Worm (Caenorhabditis elegans): Measurements from ENCODE around the gene Y39F10C.3.

The Y39F10C.3 gene

DNA sequence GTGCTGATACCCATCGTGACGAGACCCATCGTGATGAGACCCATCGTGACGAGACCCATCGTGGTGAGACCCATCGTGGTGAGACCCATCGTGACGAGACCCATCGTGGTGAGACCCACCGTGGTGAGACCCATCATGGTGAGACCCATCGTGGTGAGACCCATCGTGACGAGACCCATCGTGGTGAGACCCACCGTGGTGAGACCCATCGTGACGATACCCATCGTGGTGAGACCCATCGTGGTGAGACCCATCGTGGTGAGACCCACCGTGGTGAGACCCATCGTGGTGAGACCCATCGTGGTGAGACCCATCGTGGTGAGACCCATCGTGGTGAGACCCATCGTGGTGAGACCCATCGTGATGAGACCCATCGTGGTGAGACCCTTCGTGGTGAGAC is 24.2 kb downstream of the Y39F10C.3 start:
- TF ChIP-seq D1046.2 (GFP tag; IDR thresholded peaks at IDR 0.05) (0 out of 2 replicates have a peak, but pooled peaks have one; percentile 12), ceh-44 (GFP tag; IDR thresholded peaks at IDR 0.05) (0 out of 2 replicates have a peak, but pooled peaks have one; percentile 13), dmd-8 (GFP tag; IDR thresholded peaks at IDR 0.05) (peak; percentile 44; the same call in 1 of the 2 replicates), saeg-2 (GFP tag; IDR thresholded peaks at IDR 0.05) (0 out of 2 replicates have a peak, but pooled peaks have one; percentile 33), lim-7 (GFP tag; IDR thresholded peaks at IDR 0.05) (peak; percentile 42; the same call in 1 of the 2 replicates), egl-43 (GFP tag; IDR thresholded peaks at IDR 0.05) (peak; percentile 59; the same call in 1 of the 2 replicates), set-16 (GFP tag; IDR thresholded peaks at IDR 0.05) (peak; percentile 73)

DNA sequence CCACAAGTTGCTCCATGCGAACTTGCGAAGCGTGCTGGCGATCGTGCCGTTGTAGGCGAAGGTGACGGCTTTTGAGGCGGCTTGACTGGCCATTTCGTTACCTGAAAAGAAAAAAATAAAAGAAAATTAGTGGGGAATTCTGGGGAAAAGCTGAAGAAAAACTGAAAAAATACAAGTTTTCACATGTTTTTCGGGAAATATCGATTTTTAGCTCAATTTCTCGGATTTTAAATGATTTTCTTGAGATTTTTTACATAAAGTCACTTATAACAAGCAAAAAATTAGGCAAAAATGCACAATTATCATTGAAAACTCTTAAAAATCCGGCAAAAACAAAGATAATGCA is 26.8 kb downstream of the Y39F10C.3 start, which contains the start of gene T02H6.11:
Gene T02H6.11, minus strand, starts transcription at position 101 of the 346 bp plus-strand sequence.
- TF ChIP-seq nhr-41 (GFP tag; IDR thresholded peaks at IDR 0.05) (no peak), mep-1 (tag; optimal IDR thresholded peaks at IDR 0.05) (no peak), dmd-6 (GFP tag; IDR thresholded peaks at IDR 0.05) (no peak), nhr-42 (GFP tag; IDR thresholded peaks at IDR 0.05) (no peak), nhr-111 (GFP tag; optimal IDR thresholded peaks at IDR 0.05) (no peak), mdt-29 (GFP tag; IDR thresholded peaks at IDR 0.05) (no peak), lin-13 (GFP tag; optimal IDR thresholded peaks at IDR 0.05) (no peak), daf-16 (GFP tag; optimal IDR thresholded peaks at IDR 0.05) (no peak), daf-16 (tag; optimal IDR thresholded peaks at IDR 0.05) (no peak), mdl-1 (tag; optimal IDR thresholded peaks at IDR 0.05) (no peak), egl-43 (GFP tag; IDR thresholded peaks at IDR 0.05) (no peak), arid-1 (GFP tag; conservative IDR thresholded peaks at IDR 0.05) (no peak), zfp-3 (GFP tag; conservative IDR thresholded peaks at IDR 0.05) (no peak), F10B5.3 (tag; optimal IDR thresholded peaks at IDR 0.05) (no peak), fos-1 (tag; optimal IDR thresholded peaks at IDR 0.05) (no peak)

DNA sequence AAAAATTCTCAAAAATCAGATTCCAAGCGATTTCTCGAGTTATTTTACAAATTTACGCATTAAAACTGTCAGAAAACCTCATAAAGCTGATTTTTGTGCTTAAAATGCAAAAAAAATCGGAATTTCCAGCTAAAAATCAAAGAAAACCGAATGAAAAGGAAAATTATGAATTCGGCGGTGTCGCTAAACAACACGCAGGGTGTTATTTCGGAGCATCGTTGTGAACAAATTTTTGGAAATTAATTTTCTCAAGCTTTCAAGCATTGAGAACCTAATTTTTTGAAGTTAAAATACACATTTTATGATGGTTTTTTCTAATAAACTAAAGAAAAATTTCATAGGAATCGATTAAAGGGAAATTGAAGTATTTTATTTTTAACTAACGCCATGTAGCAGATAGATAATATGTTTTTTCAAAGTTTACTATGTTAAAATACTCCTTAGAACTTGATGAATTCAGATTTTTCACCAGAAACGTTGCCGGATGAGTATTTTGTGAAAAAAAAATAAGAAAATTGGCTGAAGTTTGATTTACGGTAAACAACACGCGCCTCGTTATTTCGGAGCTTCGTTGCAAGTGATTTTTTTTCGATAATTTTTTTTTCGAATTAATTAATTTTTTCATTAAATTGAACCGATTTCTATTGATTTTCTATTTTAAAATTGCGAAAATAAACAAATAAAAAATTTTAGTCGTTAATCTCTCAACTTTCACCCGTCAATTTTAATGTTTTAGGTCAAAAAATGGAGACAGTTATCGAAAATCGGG is 27.3 kb downstream of the Y39F10C.3 start, which contains the start of gene thoc-1:
Gene thoc-1, plus strand, starts transcription at position 737 of the 769 bp plus-strand sequence.
- TF ChIP-seq Y48G9A.11 (GFP tag; IDR thresholded peaks at IDR 0.05), result 0 out of 2 replicates have a peak, but pooled peaks have one; percentile 19
- TF ChIP-seq daf-16 (GFP tag; optimal IDR thresholded peaks at IDR 0.05), result no peak
- peak; percentile 3 for TF ChIP-seq daf-16 (tag; optimal IDR thresholded peaks at IDR 0.05)
- TF ChIP-seq ceh-82 (tag; optimal IDR thresholded peaks at IDR 0.05), result no peak
- TF ChIP-seq aly-2 (tag; optimal IDR thresholded peaks at IDR 0.05), result no peak
- no peak for TF ChIP-seq lin-29 (GFP tag; IDR thresholded peaks at IDR 0.05)
- TF ChIP-seq T20F7.1 (GFP tag; optimal IDR thresholded peaks at IDR 0.05), result peak; percentile 93

- TF ChIP-seq daf-12 (tag; optimal IDR thresholded peaks at IDR 0.05) (no peak), F37D6.2 (tag; optimal IDR thresholded peaks at IDR 0.05) (no peak), zip-2 (tag; optimal IDR thresholded peaks at IDR 0.05) (no peak), mdl-1 (tag; optimal IDR thresholded peaks at IDR 0.05) (no peak), tag-97 (GFP tag; IDR thresholded peaks at IDR 0.05) (no peak), hlh-30 (tag; optimal IDR thresholded peaks at IDR 0.05; ENCODE audit: insufficient read depth) (no peak), nhr-102 (tag; optimal IDR thresholded peaks at IDR 0.05) (no peak), zip-11 (GFP tag; IDR thresholded peaks at IDR 0.05) (no peak), unc-39 (tag; optimal IDR thresholded peaks at IDR 0.05) (no peak)
These were observed 34.9 kb downstream of the Y39F10C.3 start, which contains the start of gene T02H6.1 for ce11 chrII:709081-709480. T02H6.1 (plus strand) TSS chrII:709381.

Measured in whole organism, L4 larva.